Worm (Caenorhabditis elegans) whole organism, L1 larva: ENCODE data around the gene sri-51.

Source experiments
- C34B4.2 ChIP-seq: sonication (generic microtip); optimal IDR thresholded peaks from 2 replicates; lab custom pipeline; 2017; ENCODE audit warnings: mild to moderate bottlenecking, missing genetic modification characterization, missing compliant biosample characterization
- ceh-82 ChIP-seq, 3 experiments: fragments of 150-350 bp in 1 of 3; sonication (generic microtip) in 2 of 3; optimal IDR thresholded peaks; 2 replicates each; lab custom pipeline; 2014 to 2017; ENCODE audit warnings: missing biosample characterization in 3 of 3, missing genetic modification characterization in 3 of 3
- dpl-1 ChIP-seq, 3 experiments: fragments of 150-350 bp in 2 of 3; sonication (generic microtip) in 1 of 3; optimal IDR thresholded peaks; 2 replicates each; lab custom pipeline; 2014 to 2017; ENCODE audit warnings: missing biosample characterization in 3 of 3, missing genetic modification characterization in 3 of 3, missing genetic modification reagents in 3 of 3
- efl-1 ChIP-seq, 4 experiments: fragments of 150-350 bp; optimal IDR thresholded peaks in 3 of 4; peaks in 1 of 4; 1 replicate in 1 of 4; 2 replicates in 3 of 4; lab custom pipeline; 2014; ENCODE audit warnings: missing biosample characterization in 2 of 4, missing genetic modification characterization in 2 of 4, missing genetic modification reagents in 2 of 4
- lin-13 ChIP-seq: fragments of 150-350 bp; optimal IDR thresholded peaks from 2 replicates; lab custom pipeline; 2014; ENCODE audit warnings: missing biosample characterization, missing genetic modification reagents, missing genetic modification characterization
- lir-3 ChIP-seq: sonication (generic microtip); optimal IDR thresholded peaks from 2 replicates; lab custom pipeline; 2016; ENCODE audit warnings: mild to moderate bottlenecking, missing genetic modification characterization, moderate library complexity, missing compliant biosample characterization; ENCODE audit not compliant: poor library complexity
- mab-9 ChIP-seq: fragments of 200-800 bp; sonication (Bioruptor generic); IDR thresholded peaks from 2 replicates; pipeline ENCODE4 v1.3.6; 2022; ENCODE audit warnings: missing genetic modification reagents, missing genetic modification characterization, missing compliant biosample characterization
- nhr-12 ChIP-seq: sonication (generic microtip); optimal IDR thresholded peaks from 2 replicates; lab custom pipeline; 2017; ENCODE audit warnings: missing biosample characterization, missing genetic modification characterization
- nhr-84 ChIP-seq: sonication (generic microtip); optimal IDR thresholded peaks from 2 replicates; lab custom pipeline; 2017; ENCODE audit warnings: missing biosample characterization, missing genetic modification characterization
- snpc-4 ChIP-seq: fragments of 150-350 bp; optimal IDR thresholded peaks from 2 replicates; lab custom pipeline; 2014; ENCODE audit warnings: missing biosample characterization, missing genetic modification characterization
- sox-4 ChIP-seq: sonication (generic microtip); optimal IDR thresholded peaks from 2 replicates; lab custom pipeline; 2016; ENCODE audit warnings: missing genetic modification characterization, missing compliant biosample characterization
- zip-4 ChIP-seq: fragments of 200-800 bp; sonication (Bioruptor generic); optimal IDR thresholded peaks from 2 replicates; lab custom pipeline; 2018; ENCODE audit warnings: mild to moderate bottlenecking, missing genetic modification characterization, moderate library complexity, missing compliant biosample characterization

ce11 chrII:3202519-3202918, 3.6 kb upstream of the sri-51 start, which contains the start of gene sri-53:
- TF ChIP-seq dpl-1 (GFP tag; optimal IDR thresholded peaks at IDR 0.05; lab: Kevin White, UChicago) (no peak), nhr-12 (tag; lab: Kevin White, UChicago) (no peak), ceh-82 (tag; optimal IDR thresholded peaks at IDR 0.05; lab: Kevin White, UChicago) (no peak), mab-9 (GFP tag; lab: Robert Waterston, UW) (no peak), efl-1 (optimal IDR thresholded peaks at IDR 0.05; lab: Kevin White, UChicago) (no peak), efl-1 (GFP tag; optimal IDR thresholded peaks at IDR 0.05 in 1 of 2; lab: Kevin White, UChicago) (no peak), nhr-84 (tag; lab: Kevin White, UChicago) (no peak), C34B4.2 (tag; lab: Kevin White, UChicago) (no peak), lir-3 (tag; lab: Kevin White, UChicago) (no peak), lin-13 (GFP tag; lab: Kevin White, UChicago) (no peak), snpc-4 (tag; lab: Kevin White, UChicago) (no peak), sox-4 (tag; lab: Kevin White, UChicago) (no peak), zip-4 (GFP tag; lab: Kevin White, UChicago) (no peak)
